Fruit fly (Drosophila melanogaster) whole organism, embryonic: ENCODE results near the gene CG32237.

Experiments
- Atf6 ChIP-seq: fragments of 200-800 bp; sonication (Bioruptor generic); IDR thresholded peaks from 2 replicates; pipeline ENCODE4 v1.3.6; 2022; ENCODE audit warnings: missing biosample characterization, missing genetic modification characterization
- Blimp-1 ChIP-seq: fragments of 200-800 bp; sonication (Bioruptor generic); optimal IDR thresholded peaks from 3 replicates; lab custom pipeline; 2018; ENCODE audit warnings: missing biosample characterization, missing genetic modification characterization, mild to moderate bottlenecking, moderate library complexity, missing genetic modification reagents
- CG10209 ChIP-seq: fragments of 200-800 bp; sonication (Bioruptor generic); optimal IDR thresholded peaks from 3 replicates; lab custom pipeline; 2017; ENCODE audit warnings: missing biosample characterization, mild to moderate bottlenecking, missing genetic modification characterization, missing genetic modification reagents
- CG10654 ChIP-seq: fragments of 200-800 bp; sonication (Bioruptor generic); optimal IDR thresholded peaks from 2 replicates; lab custom pipeline; 2016; ENCODE audit warnings: missing biosample characterization, missing genetic modification characterization
- CG12659 ChIP-seq: fragments of 200-800 bp; sonication (Bioruptor generic); optimal IDR thresholded peaks from 3 replicates; lab custom pipeline; 2017; ENCODE audit warnings: mild to moderate bottlenecking, missing biosample characterization, missing genetic modification reagents, missing genetic modification characterization
- CG14014 ChIP-seq: fragments of 200-800 bp; sonication (Bioruptor generic); IDR thresholded peaks from 2 replicates; pipeline ENCODE4 v1.3.6; 2022; ENCODE audit warnings: missing biosample characterization, missing genetic modification characterization
- CG1603 ChIP-seq: fragments of 200-800 bp; sonication (Bioruptor generic); optimal IDR thresholded peaks from 2 replicates; lab custom pipeline; 2019; ENCODE audit warnings: missing biosample characterization, mild to moderate bottlenecking, missing genetic modification characterization, moderate library complexity
- CG33213 ChIP-seq: fragments of 200-800 bp; sonication (Bioruptor generic); optimal IDR thresholded peaks from 3 replicates; lab custom pipeline; 2016; ENCODE audit warnings: missing biosample characterization, missing genetic modification characterization
- CG5245 ChIP-seq: fragments of 200-800 bp; sonication (Bioruptor generic); optimal IDR thresholded peaks from 3 replicates; lab custom pipeline; 2016; ENCODE audit warnings: missing biosample characterization, missing genetic modification characterization
- CG7745 ChIP-seq: fragments of 200-800 bp; sonication (Bioruptor generic); optimal IDR thresholded peaks from 2 replicates; lab custom pipeline; 2018; ENCODE audit warnings: missing biosample characterization, mild to moderate bottlenecking, missing genetic modification characterization, moderate library complexity
- CG8359 ChIP-seq: fragments of 200-800 bp; sonication (Bioruptor generic); optimal IDR thresholded peaks from 2 replicates; lab custom pipeline; 2017; ENCODE audit warnings: missing biosample characterization, mild to moderate bottlenecking, missing genetic modification characterization, borderline replicate concordance
- D19B ChIP-seq: fragments of 200-800 bp; sonication (Bioruptor generic); optimal IDR thresholded peaks from 2 replicates; lab custom pipeline; 2017; ENCODE audit warnings: missing biosample characterization, mild to moderate bottlenecking, missing genetic modification characterization
- Dbx ChIP-seq: fragments of 200-800 bp; sonication (Bioruptor generic); IDR thresholded peaks from 3 replicates; pipeline ENCODE4 v1.3.6; 2022; ENCODE audit warnings: missing biosample characterization, missing genetic modification characterization
- Deaf1 ChIP-seq: fragments of 200-800 bp; optimal IDR thresholded peaks from 3 replicates; lab custom pipeline; 2019; ENCODE audit warnings: missing biosample characterization, mild to moderate bottlenecking, missing genetic modification characterization, moderate library complexity
- Dref ChIP-seq: fragments of 200-800 bp; sonication (Bioruptor generic); IDR thresholded peaks from 2 replicates; pipeline ENCODE4 v1.3.6; 2022; ENCODE audit warnings: missing biosample characterization, missing genetic modification characterization
- Gug ChIP-seq: fragments of 200-800 bp; sonication (Bioruptor generic); IDR thresholded peaks from 4 replicates; pipeline ENCODE4 v1.3.6; 2022; ENCODE audit warnings: missing biosample characterization, missing genetic modification characterization
- Hr51 ChIP-seq, 2 experiments: fragments of 200-800 bp; sonication (Bioruptor generic); optimal IDR thresholded peaks; 2 replicates in 1 of 2; 3 replicates in 1 of 2; lab custom pipeline; 2016 to 2018; ENCODE audit warnings: missing biosample characterization in 2 of 2, missing genetic modification characterization in 2 of 2, mild to moderate bottlenecking in 1 of 2, moderate library complexity in 1 of 2
- Hsf ChIP-seq: fragments of 200-800 bp; sonication (Bioruptor generic); optimal IDR thresholded peaks from 3 replicates; lab custom pipeline; 2016; ENCODE audit warnings: missing biosample characterization, missing genetic modification characterization
- Med ChIP-seq: fragments of 200-800 bp; sonication (Bioruptor generic); peaks from one replicate; lab custom pipeline; 2016; ENCODE audit warnings: missing biosample characterization, missing genetic modification characterization, mild to moderate bottlenecking, inconsistent platforms, moderate library complexity
- NK7.1 ChIP-seq: fragments of 200-800 bp; sonication (Bioruptor generic); optimal IDR thresholded peaks from 3 replicates; lab custom pipeline; 2016; ENCODE audit warnings: missing biosample characterization, missing genetic modification characterization
- NfI ChIP-seq: fragments of 200-800 bp; sonication (Bioruptor generic); optimal IDR thresholded peaks from 3 replicates; lab custom pipeline; 2018; ENCODE audit warnings: missing biosample characterization, mild to moderate bottlenecking, missing genetic modification characterization, moderate library complexity
- Rfx ChIP-seq: fragments of 200-800 bp; sonication (Bioruptor generic); IDR thresholded peaks from 2 replicates; pipeline ENCODE4 v1.3.6; 2022; ENCODE audit warnings: missing biosample characterization, missing genetic modification characterization
- Rx ChIP-seq: fragments of 200-800 bp; sonication (Bioruptor generic); IDR thresholded peaks from 2 replicates; pipeline ENCODE4 v1.3.6; 2022; ENCODE audit warnings: missing biosample characterization, missing genetic modification characterization
- Scr ChIP-seq: fragments of 200-800 bp; sonication (Bioruptor generic); IDR thresholded peaks from 2 replicates; pipeline ENCODE4 v1.3.6; 2022; ENCODE audit warnings: missing biosample characterization, missing genetic modification characterization; ENCODE audit not compliant: partially characterized antibody
- Sin3A ChIP-seq: fragments of >200 bp; optimal IDR thresholded peaks from 2 replicates; lab custom pipeline; 2018
- Six4 ChIP-seq: fragments of 200-800 bp; sonication (Bioruptor generic); optimal IDR thresholded peaks from 2 replicates; lab custom pipeline; 2016; ENCODE audit warnings: missing biosample characterization, missing genetic modification characterization
- Ssrp ChIP-seq: fragments of 200-800 bp; sonication (Bioruptor generic); optimal IDR thresholded peaks from 2 replicates; lab custom pipeline; 2018; ENCODE audit warnings: missing biosample characterization, mild to moderate bottlenecking, missing genetic modification characterization, moderate library complexity
- bbx ChIP-seq: fragments of 200-800 bp; sonication (Bioruptor generic); IDR thresholded peaks from 2 replicates; pipeline ENCODE4 v1.3.6; 2022; ENCODE audit warnings: missing biosample characterization, missing genetic modification characterization; ENCODE audit not compliant: partially characterized antibody
- br ChIP-seq: fragments of >200 bp; optimal IDR thresholded peaks from 2 replicates; lab custom pipeline; 2017
- chif ChIP-seq, 2 experiments: fragments of 200-800 bp; sonication (Bioruptor generic); optimal IDR thresholded peaks; 3 replicates each; lab custom pipeline; 2016; ENCODE audit warnings: missing biosample characterization in 2 of 2, missing genetic modification characterization in 2 of 2
- chm ChIP-seq: fragments of 200-800 bp; sonication (Bioruptor generic); IDR thresholded peaks from 2 replicates; pipeline ENCODE4 v1.3.6; 2022; ENCODE audit warnings: missing biosample characterization, missing genetic modification characterization
- corto ChIP-seq: fragments of 200-800 bp; sonication (Bioruptor generic); optimal IDR thresholded peaks from 2 replicates; lab custom pipeline; 2016; ENCODE audit warnings: missing biosample characterization, mild to moderate bottlenecking, missing genetic modification characterization, moderate library complexity
- cwo ChIP-seq: fragments of 200-800 bp; sonication (Bioruptor generic); optimal IDR thresholded peaks from 3 replicates; lab custom pipeline; 2017; ENCODE audit warnings: missing biosample characterization, missing genetic modification characterization, mild to moderate bottlenecking, moderate library complexity, missing genetic modification reagents
- dysf ChIP-seq: fragments of 200-800 bp; sonication (Bioruptor generic); IDR thresholded peaks from 3 replicates; pipeline ENCODE4 v1.3.6; 2022; ENCODE audit warnings: missing biosample characterization, missing genetic modification characterization
- esg ChIP-seq: fragments of 200-800 bp; sonication (Bioruptor generic); conservative IDR thresholded peaks from 2 replicates; pipeline ENCODE4 v1.3.6; 2022; ENCODE audit warnings: missing biosample characterization, missing genetic modification characterization
- eve ChIP-seq, 2 experiments: fragments of >200 bp; optimal IDR thresholded peaks; 2 replicates each; lab custom pipeline; 2017; ENCODE audit warnings: missing biosample characterization in 2 of 2, missing genetic modification characterization in 2 of 2
- gt ChIP-seq: fragments of 200-800 bp; sonication (Bioruptor generic); IDR thresholded peaks from 2 replicates; pipeline ENCODE4 v1.3.6; 2022; ENCODE audit warnings: missing biosample characterization, missing genetic modification characterization
- kay ChIP-seq: fragments of 200-800 bp; sonication (Bioruptor generic); optimal IDR thresholded peaks from 2 replicates; lab custom pipeline; 2016; ENCODE audit warnings: missing biosample characterization, missing genetic modification characterization
- org-1 ChIP-seq: fragments of 200-800 bp; sonication (Bioruptor generic); optimal IDR thresholded peaks from 2 replicates; lab custom pipeline; 2017; ENCODE audit warnings: missing biosample characterization, missing genetic modification characterization
- row ChIP-seq: fragments of 200-800 bp; sonication (Bioruptor generic); IDR thresholded peaks from 3 replicates; pipeline ENCODE4 v1.3.6; 2022; ENCODE audit warnings: missing biosample characterization, missing genetic modification characterization
- sc ChIP-seq, 3 experiments: fragments of >200 bp in 2 of 3; fragments of 200-800 bp in 1 of 3; sonication (Bioruptor generic) in 1 of 3; optimal IDR thresholded peaks; 2 replicates in 2 of 3; 3 replicates in 1 of 3; lab custom pipeline; 2017; ENCODE audit warnings: mild to moderate bottlenecking in 1 of 3, missing biosample characterization in 1 of 3, missing genetic modification characterization in 1 of 3, missing genetic modification reagents in 1 of 3
- slp2 ChIP-seq: fragments of 200-800 bp; sonication (Bioruptor generic); optimal IDR thresholded peaks from 2 replicates; lab custom pipeline; 2016; ENCODE audit warnings: missing biosample characterization, missing genetic modification characterization
- zen2 ChIP-seq: fragments of 200-800 bp; sonication (Bioruptor generic); IDR thresholded peaks from 3 replicates; pipeline ENCODE4 v1.3.6; 2022; ENCODE audit warnings: missing biosample characterization, missing genetic modification characterization; ENCODE audit not compliant: partially characterized antibody
- zf30C ChIP-seq: fragments of 200-800 bp; sonication (Bioruptor generic); optimal IDR thresholded peaks from 3 replicates; lab custom pipeline; 2018; ENCODE audit warnings: missing biosample characterization, mild to moderate bottlenecking, missing genetic modification characterization

Gene CG32237

dm6 chr3L:4844792-4845191 is 7.5 kb downstream of the CG32237 start (continued):
- TF ChIP-seq Gug (GFP tag; lab: Robert Waterston, UW): 0 out of 4 replicates have a peak, but pooled peaks have one; percentile 11
- no peak for TF ChIP-seq NfI
- TF ChIP-seq Scr (GFP tag; lab: Robert Waterston, UW): no peak
- TF ChIP-seq Ssrp (tag; lab: Kevin White, UChicago): no peak
- TF ChIP-seq Hsf: no peak
- no peak for TF ChIP-seq cwo (GFP tag; lab: Kevin White, UChicago)
- 0 out of 3 replicates have a peak, but pooled peaks have one; percentile 14 for TF ChIP-seq Dbx (GFP tag; lab: Robert Waterston, UW)
- TF ChIP-seq CG1603 (tag; lab: Kevin White, UChicago): no peak
- TF ChIP-seq Med: peak; percentile 64
- TF ChIP-seq esg (GFP tag; lab: Robert Waterston, UW): no peak
- TF ChIP-seq CG12659: no peak
- no peak for TF ChIP-seq Six4 (GFP tag; lab: Kevin White, UChicago)
- TF ChIP-seq sc (optimal IDR thresholded peaks at IDR 0.05; lab: Kevin White, UChicago): no peak
- no peak for TF ChIP-seq sc (GFP tag; optimal IDR thresholded peaks at IDR 0.05; lab: Kevin White, UChicago)
- peak; percentile 51; the same call in 2 of the 3 replicates for TF ChIP-seq dysf (GFP tag; lab: Robert Waterston, UW)
- TF ChIP-seq bbx (GFP tag; lab: Robert Waterston, UW): no peak
- peak; percentile 20; the same call in 1 of the 2 replicates for TF ChIP-seq Rfx
- no peak for TF ChIP-seq org-1
- TF ChIP-seq CG7745 (tag; lab: Kevin White, UChicago): no peak
- no peak for TF ChIP-seq CG10209 (GFP tag; lab: Kevin White, UChicago)
- peak in 1 of 2 experiments; percentile 11 for TF ChIP-seq Hr51 (GFP tag; optimal IDR thresholded peaks at IDR 0.05; lab: Kevin White, UChicago)
- no peak for TF ChIP-seq chif (GFP tag; optimal IDR thresholded peaks at IDR 0.05; lab: Kevin White, UChicago)
- no peak for TF ChIP-seq CG10654 (GFP tag; lab: Kevin White, UChicago)
- no peak for TF ChIP-seq Sin3A (lab: Kevin White, UChicago)
- 0 out of 2 replicates have a peak, but pooled peaks have one; percentile 19 for TF ChIP-seq CG14014 (GFP tag; lab: Robert Waterston, UW)
- TF ChIP-seq slp2 (GFP tag; lab: Kevin White, UChicago): no peak
- TF ChIP-seq chm (GFP tag; lab: Robert Waterston, UW): no peak
- no peak for TF ChIP-seq kay (GFP tag; lab: Kevin White, UChicago)
- no peak for TF ChIP-seq CG8359 (GFP tag; lab: Kevin White, UChicago)
- TF ChIP-seq Deaf1: no peak
- TF ChIP-seq br: no peak
- TF ChIP-seq zen2 (GFP tag; lab: Robert Waterston, UW): no peak
- TF ChIP-seq gt (GFP tag; lab: Robert Waterston, UW): no peak
- no peak for TF ChIP-seq zf30C (GFP tag; lab: Kevin White, UChicago)
- TF ChIP-seq Atf6 (GFP tag; lab: Robert Waterston, UW): no peak
- TF ChIP-seq eve (GFP tag; optimal IDR thresholded peaks at IDR 0.05; lab: Kevin White, UChicago): peak in 1 of 2 experiments; percentile 11
- no peak for TF ChIP-seq Dref
- TF ChIP-seq NK7.1 (GFP tag; lab: Kevin White, UChicago): no peak
- TF ChIP-seq row (GFP tag; lab: Robert Waterston, UW): peak; percentile 41; the same call in 2 of the 3 replicates
- TF ChIP-seq corto (GFP tag; lab: Kevin White, UChicago): no peak
- TF ChIP-seq CG33213 (GFP tag; lab: Kevin White, UChicago): no peak
- TF ChIP-seq Rx (GFP tag; lab: Robert Waterston, UW): no peak
- TF ChIP-seq Blimp-1 (GFP tag; lab: Kevin White, UChicago): no peak
- TF ChIP-seq CG5245: no peak
- TF ChIP-seq D19B: no peak
